Fruit fly (Drosophila melanogaster) whole organism, embryonic: ENCODE data around the gene Inx5.
A peak's percentile ranks its signal among the peaks of the same experiment; 100 is the strongest.

Source experiments
- Atf3 ChIP-seq: fragments of 200-800 bp; sonication (Bioruptor generic); optimal IDR thresholded peaks from 3 replicates; lab custom pipeline; 2016; ENCODE audit warnings: missing biosample characterization, missing genetic modification characterization
- Blimp-1 ChIP-seq: fragments of 200-800 bp; sonication (Bioruptor generic); optimal IDR thresholded peaks from 3 replicates; lab custom pipeline; 2018; ENCODE audit warnings: missing biosample characterization, missing genetic modification characterization, mild to moderate bottlenecking, moderate library complexity, missing genetic modification reagents
- C15 ChIP-seq: fragments of 200-800 bp; sonication (Bioruptor generic); IDR thresholded peaks from 3 replicates; pipeline ENCODE4 v1.3.6; 2022; ENCODE audit warnings: missing biosample characterization, missing genetic modification characterization
- CG10274 ChIP-seq: fragments of 200-800 bp; sonication (Bioruptor generic); optimal IDR thresholded peaks from 3 replicates; lab custom pipeline; 2017; ENCODE audit warnings: missing biosample characterization, mild to moderate bottlenecking, missing genetic modification characterization
- CG10543 ChIP-seq: fragments of 200-800 bp; sonication (Bioruptor generic); optimal IDR thresholded peaks from 3 replicates; lab custom pipeline; 2017; ENCODE audit warnings: missing biosample characterization, mild to moderate bottlenecking, missing genetic modification characterization, moderate library complexity
- CG12219 ChIP-seq: fragments of 200-800 bp; sonication (Bioruptor generic); optimal IDR thresholded peaks from 3 replicates; lab custom pipeline; 2018; ENCODE audit warnings: missing biosample characterization, mild to moderate bottlenecking, missing genetic modification characterization
- CG12744 ChIP-seq: fragments of 200-800 bp; sonication (Bioruptor generic); optimal IDR thresholded peaks from 2 replicates; lab custom pipeline; 2016; ENCODE audit warnings: missing biosample characterization, missing genetic modification characterization
- CG12942 ChIP-seq: fragments of 200-800 bp; sonication (Bioruptor generic); optimal IDR thresholded peaks from 3 replicates; lab custom pipeline; 2016; ENCODE audit warnings: missing biosample characterization, missing genetic modification characterization
- CG16813 ChIP-seq: fragments of 200-800 bp; sonication (Bioruptor generic); IDR thresholded peaks from 3 replicates; pipeline ENCODE4 v1.3.6; 2022; ENCODE audit warnings: missing biosample characterization, missing genetic modification characterization; ENCODE audit not compliant: partially characterized antibody
- CG16863 ChIP-seq: fragments of 200-800 bp; sonication (Bioruptor generic); optimal IDR thresholded peaks from 3 replicates; lab custom pipeline; 2016; ENCODE audit warnings: missing biosample characterization, missing genetic modification characterization
- CG17359 ChIP-seq: fragments of 200-800 bp; sonication (Bioruptor generic); optimal IDR thresholded peaks from 3 replicates; lab custom pipeline; 2018; ENCODE audit warnings: missing biosample characterization, mild to moderate bottlenecking, missing genetic modification characterization, moderate library complexity
- CG2712 ChIP-seq: fragments of 200-800 bp; optimal IDR thresholded peaks from 3 replicates; lab custom pipeline; 2019; ENCODE audit warnings: missing biosample characterization, mild to moderate bottlenecking, missing genetic modification characterization, moderate library complexity
- CG30020 ChIP-seq: fragments of 200-800 bp; optimal IDR thresholded peaks from 2 replicates; lab custom pipeline; 2019; ENCODE audit warnings: missing biosample characterization, mild to moderate bottlenecking, missing genetic modification characterization, moderate library complexity
- CG31441 ChIP-seq: fragments of 200-800 bp; sonication (Bioruptor generic); IDR thresholded peaks from 2 replicates; pipeline ENCODE4 v1.3.6; 2022; ENCODE audit warnings: missing biosample characterization, missing genetic modification characterization
- CG3163 ChIP-seq: fragments of 200-800 bp; sonication (Bioruptor generic); optimal IDR thresholded peaks from 3 replicates; lab custom pipeline; 2016; ENCODE audit warnings: missing biosample characterization, missing genetic modification characterization
- CG3407 ChIP-seq: fragments of 200-800 bp; sonication (Bioruptor generic); optimal IDR thresholded peaks from 2 replicates; lab custom pipeline; 2018; ENCODE audit warnings: missing biosample characterization, mild to moderate bottlenecking, missing genetic modification characterization
- CG3726 ChIP-seq: fragments of 200-800 bp; sonication (Bioruptor generic); IDR thresholded peaks from 3 replicates; pipeline ENCODE4, ENCODE4 v1.3.6; 2022; ENCODE audit warnings: missing biosample characterization, missing genetic modification characterization
- CG3838 ChIP-seq: fragments of 200-800 bp; sonication (Bioruptor generic); optimal IDR thresholded peaks from 3 replicates; lab custom pipeline; 2016; ENCODE audit warnings: missing biosample characterization, missing genetic modification characterization
- CG4820 ChIP-seq: fragments of 200-800 bp; sonication (Bioruptor generic); optimal IDR thresholded peaks from 3 replicates; lab custom pipeline; 2016; ENCODE audit warnings: missing biosample characterization, missing genetic modification characterization
- CG6654 ChIP-seq: fragments of 200-800 bp; sonication (Bioruptor generic); optimal IDR thresholded peaks from 2 replicates; lab custom pipeline; 2017; ENCODE audit warnings: missing biosample characterization, mild to moderate bottlenecking, missing genetic modification characterization
- CG7963 ChIP-seq: fragments of 200-800 bp; sonication (Bioruptor generic); IDR thresholded peaks from 3 replicates; pipeline ENCODE4 v1.3.6; 2022; ENCODE audit warnings: missing biosample characterization, missing genetic modification characterization; ENCODE audit not compliant: partially characterized antibody
- CG9817 ChIP-seq: fragments of 200-800 bp; sonication (Bioruptor generic); optimal IDR thresholded peaks from 2 replicates; lab custom pipeline; 2018; ENCODE audit warnings: missing biosample characterization, mild to moderate bottlenecking, missing genetic modification characterization, moderate library complexity
- CG9876 ChIP-seq: fragments of 200-800 bp; sonication (Bioruptor generic); optimal IDR thresholded peaks from 2 replicates; lab custom pipeline; 2016; ENCODE audit warnings: missing biosample characterization, missing genetic modification characterization
- Gsc ChIP-seq: fragments of 200-800 bp; sonication (Bioruptor generic); IDR thresholded peaks from 2 replicates; pipeline ENCODE4 v1.3.6; 2022; ENCODE audit warnings: missing biosample characterization, missing genetic modification characterization
- Kr ChIP-seq: fragments of 200-800 bp; sonication (Bioruptor generic); optimal IDR thresholded peaks from 2 replicates; lab custom pipeline; 2017; ENCODE audit warnings: missing biosample characterization, mild to moderate bottlenecking, missing genetic modification characterization
- Mrtf ChIP-seq: fragments of 200-800 bp; sonication (Bioruptor generic); IDR thresholded peaks from 3 replicates; pipeline ENCODE4 v1.3.6; 2022; ENCODE audit warnings: missing biosample characterization, missing genetic modification characterization
- NC2α ChIP-seq: fragments of 200-800 bp; sonication (Bioruptor generic); optimal IDR thresholded peaks from 2 replicates; lab custom pipeline; 2016; ENCODE audit warnings: missing biosample characterization, missing genetic modification characterization
- Oaz ChIP-seq: fragments of 200-800 bp; sonication (Bioruptor generic); IDR thresholded peaks from 2 replicates; pipeline ENCODE4 v1.3.6; 2022; ENCODE audit warnings: missing biosample characterization, missing genetic modification characterization
- Oli ChIP-seq: fragments of 200-800 bp; sonication (Bioruptor generic); optimal IDR thresholded peaks from 2 replicates; lab custom pipeline; 2018; ENCODE audit warnings: missing biosample characterization, mild to moderate bottlenecking, missing genetic modification characterization, moderate library complexity
- Ssrp ChIP-seq: fragments of 200-800 bp; sonication (Bioruptor generic); optimal IDR thresholded peaks from 2 replicates; lab custom pipeline; 2018; ENCODE audit warnings: missing biosample characterization, mild to moderate bottlenecking, missing genetic modification characterization, moderate library complexity
- ac ChIP-seq: fragments of 200-800 bp; sonication (Bioruptor generic); optimal IDR thresholded peaks from 3 replicates; lab custom pipeline; 2017; ENCODE audit warnings: missing biosample characterization, mild to moderate bottlenecking, missing genetic modification characterization
- ato ChIP-seq: fragments of 200-800 bp; sonication (Bioruptor generic); IDR thresholded peaks from 2 replicates; pipeline ENCODE4 v1.3.6; 2022; ENCODE audit warnings: missing biosample characterization, missing genetic modification characterization; ENCODE audit not compliant: partially characterized antibody
- bowl ChIP-seq: fragments of 200-800 bp; sonication (Bioruptor generic); IDR thresholded peaks from 2 replicates; pipeline ENCODE4 v1.3.6; 2022; ENCODE audit warnings: missing biosample characterization, missing genetic modification characterization
- btn ChIP-seq: fragments of 200-800 bp; sonication (Bioruptor generic); optimal IDR thresholded peaks from 2 replicates; lab custom pipeline; 2016; ENCODE audit warnings: missing biosample characterization, missing genetic modification characterization
- cato ChIP-seq: fragments of 200-800 bp; sonication (Bioruptor generic); optimal IDR thresholded peaks from 2 replicates; lab custom pipeline; 2016; ENCODE audit warnings: missing biosample characterization, missing genetic modification characterization, borderline replicate concordance
- caup ChIP-seq: fragments of 200-800 bp; sonication (Bioruptor generic); optimal IDR thresholded peaks from 3 replicates; lab custom pipeline; 2017; ENCODE audit warnings: missing biosample characterization, mild to moderate bottlenecking, missing genetic modification characterization, moderate library complexity; ENCODE audit not compliant: severe bottlenecking
- danr ChIP-seq: fragments of 200-800 bp; sonication (Bioruptor generic); IDR thresholded peaks from 2 replicates; pipeline ENCODE4 v1.3.6; 2022; ENCODE audit warnings: missing biosample characterization, missing genetic modification characterization
- dimm ChIP-seq: fragments of 200-800 bp; sonication (Bioruptor generic); IDR thresholded peaks from 2 replicates; pipeline ENCODE4 v1.3.6; 2022; ENCODE audit warnings: missing biosample characterization, missing genetic modification characterization
- grau ChIP-seq: fragments of 200-800 bp; optimal IDR thresholded peaks from 3 replicates; lab custom pipeline; 2019; ENCODE audit warnings: missing biosample characterization, mild to moderate bottlenecking, missing genetic modification characterization, moderate library complexity
- gt ChIP-seq: fragments of 200-800 bp; sonication (Bioruptor generic); IDR thresholded peaks from 2 replicates; pipeline ENCODE4 v1.3.6; 2022; ENCODE audit warnings: missing biosample characterization, missing genetic modification characterization
- ind ChIP-seq: fragments of 200-800 bp; sonication (Bioruptor generic); optimal IDR thresholded peaks from 3 replicates; lab custom pipeline; 2016; ENCODE audit warnings: missing biosample characterization, missing genetic modification characterization
- kni ChIP-seq: fragments of 200-800 bp; sonication (Bioruptor generic); optimal IDR thresholded peaks from 3 replicates; lab custom pipeline; 2017; ENCODE audit warnings: mild to moderate bottlenecking, missing biosample characterization, missing genetic modification reagents, missing genetic modification characterization
- lilli ChIP-seq: fragments of 200-800 bp; sonication (Bioruptor generic); optimal IDR thresholded peaks from 3 replicates; lab custom pipeline; 2016; ENCODE audit warnings: missing biosample characterization, missing genetic modification characterization
- pnt ChIP-seq: fragments of 200-800 bp; sonication (Bioruptor generic); optimal IDR thresholded peaks from 3 replicates; lab custom pipeline; 2016; ENCODE audit warnings: missing biosample characterization, missing genetic modification characterization
- prd ChIP-seq, 3 experiments: fragments of >200 bp in 2 of 3; fragments of 200-800 bp in 1 of 3; sonication (Bioruptor generic) in 1 of 3; optimal IDR thresholded peaks in 2 of 3; IDR thresholded peaks in 1 of 3; 2 replicates in 2 of 3; 3 replicates in 1 of 3; pipeline versions ENCODE4 v1.3.6 to Lab custom; 2017 to 2022; ENCODE audit warnings: missing biosample characterization in 1 of 3, missing genetic modification characterization in 1 of 3
- ranshi ChIP-seq: fragments of 200-800 bp; sonication (Bioruptor generic); IDR thresholded peaks from 2 replicates; pipeline ENCODE4 v1.3.6; 2022; ENCODE audit warnings: missing biosample characterization, missing genetic modification characterization
- sqz ChIP-seq: fragments of 200-800 bp; sonication (Bioruptor generic); optimal IDR thresholded peaks from 3 replicates; lab custom pipeline; 2018; ENCODE audit warnings: missing biosample characterization, mild to moderate bottlenecking, missing genetic modification characterization
- sr ChIP-seq: fragments of 200-800 bp; sonication (Bioruptor generic); IDR thresholded peaks from 3 replicates; pipeline ENCODE4 v1.3.6; 2022; ENCODE audit warnings: missing biosample characterization, missing genetic modification characterization
- wdn ChIP-seq: fragments of 200-800 bp; sonication (Bioruptor generic); IDR thresholded peaks from 2 replicates; pipeline ENCODE4 v1.3.6; 2022; ENCODE audit warnings: missing biosample characterization, missing genetic modification characterization
- zfh1 ChIP-seq: fragments of 200-800 bp; sonication (Bioruptor generic); IDR thresholded peaks from 3 replicates; pipeline ENCODE4 v1.3.6; 2022; ENCODE audit warnings: missing biosample characterization, missing genetic modification characterization

Inx5 gene

DNA sequence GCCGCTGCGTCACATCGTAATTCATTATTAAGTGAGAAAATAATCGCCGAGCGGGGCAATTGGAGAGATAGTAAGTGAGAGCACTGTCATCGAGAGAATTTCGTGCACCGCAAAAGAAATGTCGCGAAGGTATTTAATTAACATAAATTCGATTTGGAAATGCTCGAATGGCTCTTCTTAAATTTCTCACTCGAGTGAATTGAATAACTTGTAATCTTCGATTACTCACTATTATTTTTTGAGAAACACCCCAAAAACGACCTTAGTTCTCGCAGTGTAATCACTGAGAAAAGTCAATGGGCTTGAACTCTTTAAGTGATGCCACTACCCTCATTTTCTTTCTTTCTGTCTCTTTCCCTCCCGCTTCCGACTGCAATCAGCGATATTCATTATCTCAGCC, 15.7 kb downstream of the Inx5 start (continued):
- TF ChIP-seq CG3726 (GFP tag; lab: Robert Waterston, UW) (peak; percentile 74; the same call in 1 of the 3 replicates), btn (GFP tag; lab: Kevin White, UChicago) (peak; percentile 87), CG31441 (GFP tag; lab: Robert Waterston, UW) (peak; percentile 91), lilli (GFP tag; lab: Kevin White, UChicago) (peak; percentile 81), gt (GFP tag; lab: Robert Waterston, UW) (peak; percentile 84), CG10274 (GFP tag; lab: Kevin White, UChicago) (peak; percentile 43), CG3407 (GFP tag; lab: Kevin White, UChicago) (peak; percentile 86), caup (GFP tag; lab: Kevin White, UChicago) (peak; percentile 49), CG9876 (GFP tag; lab: Kevin White, UChicago) (peak; percentile 51), ind (peak; percentile 71), Mrtf (GFP tag; lab: Robert Waterston, UW) (peak; percentile 72), ranshi (GFP tag; lab: Robert Waterston, UW) (peak; percentile 84), danr (GFP tag; lab: Robert Waterston, UW) (peak; percentile 67), grau (tag; lab: Kevin White, UChicago) (peak; percentile 83), sqz (peak; percentile 36), CG10543 (GFP tag; lab: Kevin White, UChicago) (no peak), CG2712 (tag; lab: Kevin White, UChicago) (peak; percentile 95), Kr (GFP tag; lab: Kevin White, UChicago) (peak; percentile 15), CG30020 (tag; lab: Kevin White, UChicago) (peak; percentile 60), ato (GFP tag; lab: Robert Waterston, UW) (no peak), wdn (GFP tag; lab: Robert Waterston, UW) (0 out of 2 replicates have a peak, but pooled peaks have one; percentile 16), Ssrp (tag; lab: Kevin White, UChicago) (peak; percentile 89), ac (peak; percentile 83), CG12942 (GFP tag; lab: Kevin White, UChicago) (peak; percentile 76), Oaz (GFP tag; lab: Robert Waterston, UW) (no peak), sr (GFP tag; lab: Robert Waterston, UW) (no peak), dimm (peak; percentile 68), CG3163 (GFP tag; lab: Kevin White, UChicago) (peak; percentile 81), CG4820 (GFP tag; lab: Kevin White, UChicago) (peak; percentile 91), Blimp-1 (GFP tag; lab: Kevin White, UChicago) (peak; percentile 92), CG16863 (GFP tag; lab: Kevin White, UChicago) (peak; percentile 89), C15 (GFP tag; lab: Robert Waterston, UW) (peak; percentile 40; the same call in 1 of the 3 replicates), CG12219 (GFP tag; lab: Kevin White, UChicago) (peak; percentile 85), CG3838 (GFP tag; lab: Kevin White, UChicago) (peak; percentile 35), zfh1 (GFP tag; lab: Robert Waterston, UW) (peak; percentile 95), CG12744 (peak; percentile 73), CG16813 (GFP tag; lab: Robert Waterston, UW) (no peak), CG6654 (GFP tag; lab: Kevin White, UChicago) (peak; percentile 62), kni (GFP tag; lab: Kevin White, UChicago) (peak; percentile 0), Atf3 (GFP tag; lab: Kevin White, UChicago) (peak; percentile 87), CG9817 (tag; lab: Kevin White, UChicago) (peak; percentile 35), Gsc (GFP tag; lab: Robert Waterston, UW) (peak; percentile 54; the same call in 1 of the 2 replicates), prd (optimal IDR thresholded peaks at IDR 0.05; lab: Kevin White, UChicago) (no peak), prd (GFP tag; IDR thresholded peaks at IDR 0.05; lab: Robert Waterston, UW) (peak; percentile 93), NC2α (peak; percentile 84), pnt (GFP tag; lab: Kevin White, UChicago) (peak; percentile 86), CG17359 (tag; lab: Kevin White, UChicago) (peak; percentile 90), Oli (tag; lab: Kevin White, UChicago) (peak; percentile 87), cato (GFP tag; lab: Kevin White, UChicago) (peak; percentile 71), bowl (GFP tag; lab: Robert Waterston, UW) (peak; percentile 59; the same call in 1 of the 2 replicates), CG7963 (no peak)
